Worm (Caenorhabditis elegans) whole organism, L1 larva: Measurements from ENCODE around the gene K11E4.1.

Experiments used
- C04F5.9 ChIP-seq: sonication (generic microtip); optimal IDR thresholded peaks from 2 replicates; lab custom pipeline; 2016; ENCODE audit warnings: missing genetic modification characterization, missing compliant biosample characterization
- Y116A8C.19 ChIP-seq: sonication (generic microtip); optimal IDR thresholded peaks from 2 replicates; lab custom pipeline; 2016; ENCODE audit warnings: missing compliant biosample characterization, missing genetic modification characterization, borderline replicate concordance
- aha-1 ChIP-seq: fragments of 150-350 bp; optimal IDR thresholded peaks from 2 replicates; lab custom pipeline; 2014; ENCODE audit warnings: missing biosample characterization, missing genetic modification characterization
- alr-1 ChIP-seq: fragments of 200-800 bp; sonication (Bioruptor generic); optimal IDR thresholded peaks from 2 replicates; lab custom pipeline; 2018; ENCODE audit warnings: borderline replicate concordance, mild to moderate bottlenecking, missing genetic modification characterization, missing compliant biosample characterization
- ama-1 ChIP-seq: fragments of 150-350 bp; optimal IDR thresholded peaks from 2 replicates; lab custom pipeline; 2014
- ceh-63 ChIP-seq: fragments of 200-800 bp; sonication (Bioruptor generic); optimal IDR thresholded peaks from 2 replicates; lab custom pipeline; 2018; ENCODE audit warnings: mild to moderate bottlenecking, missing genetic modification characterization, missing compliant biosample characterization
- ceh-8 ChIP-seq: fragments of 200-800 bp; sonication (Bioruptor generic); optimal IDR thresholded peaks from 2 replicates; lab custom pipeline; 2018; ENCODE audit warnings: mild to moderate bottlenecking, missing genetic modification characterization, moderate library complexity, missing compliant biosample characterization
- ceh-90 ChIP-seq: sonication (generic microtip); optimal IDR thresholded peaks from 2 replicates; lab custom pipeline; 2016; ENCODE audit warnings: missing genetic modification characterization, missing compliant biosample characterization
- dsc-1 ChIP-seq: sonication (generic microtip); optimal IDR thresholded peaks from 2 replicates; lab custom pipeline; 2016; ENCODE audit warnings: mild to moderate bottlenecking, missing genetic modification characterization, missing compliant biosample characterization
- efl-1 ChIP-seq, 4 experiments: fragments of 150-350 bp; optimal IDR thresholded peaks in 3 of 4; peaks in 1 of 4; 1 replicate in 1 of 4; 2 replicates in 3 of 4; lab custom pipeline; 2014; ENCODE audit warnings: missing biosample characterization in 2 of 4, missing genetic modification characterization in 2 of 4, missing genetic modification reagents in 2 of 4
- efl-3 ChIP-seq: fragments of 200-800 bp; sonication (Bioruptor generic); optimal IDR thresholded peaks from 2 replicates; lab custom pipeline; 2018; ENCODE audit warnings: mild to moderate bottlenecking, missing genetic modification characterization, missing compliant biosample characterization
- elt-2 ChIP-seq: sonication (generic microtip); optimal IDR thresholded peaks from 2 replicates; lab custom pipeline; 2016; ENCODE audit warnings: missing genetic modification characterization, mild to moderate bottlenecking, inconsistent platforms, missing compliant biosample characterization, missing genetic modification reagents
- fkh-4 ChIP-seq: sonication (generic microtip); optimal IDR thresholded peaks from 2 replicates; lab custom pipeline; 2016; ENCODE audit warnings: missing compliant biosample characterization, missing genetic modification characterization, borderline replicate concordance
- fkh-8 ChIP-seq: sonication (generic microtip); optimal IDR thresholded peaks from 2 replicates; lab custom pipeline; 2016; ENCODE audit warnings: mild to moderate bottlenecking, missing genetic modification characterization, missing compliant biosample characterization
- fos-1 ChIP-seq: fragments of 150-350 bp; optimal IDR thresholded peaks from 2 replicates; lab custom pipeline; 2014; ENCODE audit warnings: missing biosample characterization, missing genetic modification characterization
- hlh-4 ChIP-seq: sonication (generic microtip); optimal IDR thresholded peaks from 2 replicates; lab custom pipeline; 2016; ENCODE audit warnings: mild to moderate bottlenecking, missing genetic modification characterization, missing compliant biosample characterization
- irx-1 ChIP-seq: sonication (generic microtip); optimal IDR thresholded peaks from 2 replicates; lab custom pipeline; 2016; ENCODE audit warnings: missing genetic modification characterization, missing compliant biosample characterization
- jun-1 ChIP-seq: fragments of 150-350 bp; optimal IDR thresholded peaks from 2 replicates; lab custom pipeline; 2014; ENCODE audit warnings: missing biosample characterization, missing genetic modification reagents, missing genetic modification characterization
- lin-13 ChIP-seq: fragments of 150-350 bp; optimal IDR thresholded peaks from 2 replicates; lab custom pipeline; 2014; ENCODE audit warnings: missing biosample characterization, missing genetic modification reagents, missing genetic modification characterization
- lin-14 ChIP-seq: fragments of 200-800 bp; sonication (Bioruptor generic); optimal IDR thresholded peaks from 2 replicates; lab custom pipeline; 2018; ENCODE audit warnings: mild to moderate bottlenecking, missing genetic modification characterization, moderate library complexity, missing compliant biosample characterization
- lin-15B ChIP-seq: fragments of 150-350 bp; sonication (generic microtip); optimal IDR thresholded peaks from 3 replicates; lab custom pipeline; 2014; ENCODE audit warnings: missing biosample characterization, missing genetic modification characterization
- lsy-2 ChIP-seq, 2 experiments: fragments of 150-350 bp; optimal IDR thresholded peaks; 2 replicates each; lab custom pipeline; 2014; ENCODE audit warnings: missing biosample characterization in 2 of 2, missing genetic modification characterization in 2 of 2
- mab-9 ChIP-seq: fragments of 200-800 bp; sonication (Bioruptor generic); IDR thresholded peaks from 2 replicates; pipeline ENCODE4 v1.3.6; 2022; ENCODE audit warnings: missing genetic modification reagents, missing genetic modification characterization, missing compliant biosample characterization
- mdl-1 ChIP-seq, 2 experiments: fragments of 150-350 bp; optimal IDR thresholded peaks; 2 replicates each; lab custom pipeline; 2014 to 2017; ENCODE audit warnings: missing biosample characterization in 2 of 2, missing genetic modification characterization in 2 of 2, inconsistent platforms in 1 of 2
- mef-2 ChIP-seq: fragments of 150-350 bp; optimal IDR thresholded peaks from 2 replicates; lab custom pipeline; 2014; ENCODE audit warnings: missing biosample characterization, missing genetic modification characterization
- nhr-11 ChIP-seq: fragments of 150-350 bp; optimal IDR thresholded peaks from 2 replicates; lab custom pipeline; 2014; ENCODE audit warnings: missing biosample characterization, missing genetic modification characterization
- nhr-19 ChIP-seq: fragments of 200-800 bp; sonication (Bioruptor generic); conservative IDR thresholded peaks from 2 replicates; pipeline ENCODE4 v1.3.6; 2022; ENCODE audit warnings: missing genetic modification characterization, missing compliant biosample characterization
- nhr-20 ChIP-seq: sonication (generic microtip); optimal IDR thresholded peaks from 2 replicates; lab custom pipeline; 2016; ENCODE audit warnings: mild to moderate bottlenecking, missing genetic modification characterization, missing compliant biosample characterization
- nhr-237 ChIP-seq: fragments of 150-350 bp; optimal IDR thresholded peaks from 2 replicates; lab custom pipeline; 2014; ENCODE audit warnings: missing biosample characterization, missing genetic modification characterization
- nhr-28 ChIP-seq: fragments of 150-350 bp; optimal IDR thresholded peaks from 2 replicates; lab custom pipeline; 2014; ENCODE audit warnings: missing biosample characterization, missing genetic modification characterization
- nhr-47 ChIP-seq: sonication (generic microtip); optimal IDR thresholded peaks from 2 replicates; lab custom pipeline; 2016; ENCODE audit warnings: mild to moderate bottlenecking, missing genetic modification characterization, moderate library complexity, missing compliant biosample characterization
- nhr-71 ChIP-seq: sonication (generic microtip); optimal IDR thresholded peaks from 2 replicates; lab custom pipeline; 2016; ENCODE audit warnings: mild to moderate bottlenecking, missing genetic modification characterization, moderate library complexity, missing compliant biosample characterization
- nhr-77 ChIP-seq: fragments of 150-350 bp; optimal IDR thresholded peaks from 2 replicates; lab custom pipeline; 2014; ENCODE audit warnings: missing biosample characterization, missing genetic modification characterization
- nhr-85 ChIP-seq: sonication (generic microtip); peaks from one replicate; lab custom pipeline; 2016; ENCODE audit warnings: missing genetic modification characterization, inconsistent platforms, missing compliant biosample characterization
- nhr-90 ChIP-seq: sonication (generic microtip); optimal IDR thresholded peaks from 2 replicates; lab custom pipeline; 2016; ENCODE audit warnings: mild to moderate bottlenecking, missing genetic modification characterization, missing compliant biosample characterization; ENCODE audit not compliant: poor library complexity
- pax-3 ChIP-seq: fragments of 200-800 bp; sonication (Bioruptor generic); optimal IDR thresholded peaks from 2 replicates; lab custom pipeline; 2018; ENCODE audit warnings: mild to moderate bottlenecking, missing genetic modification characterization, moderate library complexity, missing compliant biosample characterization
- rnt-1 ChIP-seq: sonication (generic microtip); optimal IDR thresholded peaks from 2 replicates; lab custom pipeline; 2016; ENCODE audit warnings: mild to moderate bottlenecking, missing genetic modification characterization, moderate library complexity, missing compliant biosample characterization
- snpc-4 ChIP-seq: fragments of 150-350 bp; optimal IDR thresholded peaks from 2 replicates; lab custom pipeline; 2014; ENCODE audit warnings: missing biosample characterization, missing genetic modification characterization
- snu-23 ChIP-seq: sonication (generic microtip); optimal IDR thresholded peaks from 2 replicates; lab custom pipeline; 2016; ENCODE audit warnings: missing genetic modification characterization, missing compliant biosample characterization
- sox-4 ChIP-seq: sonication (generic microtip); optimal IDR thresholded peaks from 2 replicates; lab custom pipeline; 2016; ENCODE audit warnings: missing genetic modification characterization, missing compliant biosample characterization
- swsn-7 ChIP-seq: sonication (generic microtip); optimal IDR thresholded peaks from 2 replicates; lab custom pipeline; 2016; ENCODE audit warnings: missing genetic modification characterization, missing compliant biosample characterization
- tbx-2 ChIP-seq: sonication (generic microtip); optimal IDR thresholded peaks from 2 replicates; lab custom pipeline; 2016; ENCODE audit warnings: missing genetic modification characterization, missing compliant biosample characterization
- tlp-1 ChIP-seq: fragments of 150-350 bp; optimal IDR thresholded peaks from 2 replicates; lab custom pipeline; 2014; ENCODE audit warnings: missing biosample characterization, missing genetic modification characterization
- unc-30 ChIP-seq: sonication (generic microtip); optimal IDR thresholded peaks from 2 replicates; lab custom pipeline; 2017; ENCODE audit warnings: missing biosample characterization, missing genetic modification characterization
- unc-62 ChIP-seq: fragments of 150-350 bp; optimal IDR thresholded peaks from 2 replicates; lab custom pipeline; 2014; ENCODE audit warnings: missing biosample characterization, missing genetic modification reagents, missing genetic modification characterization
- unc-86 ChIP-seq: sonication (generic microtip); optimal IDR thresholded peaks from 2 replicates; lab custom pipeline; 2016; ENCODE audit warnings: missing genetic modification characterization, missing compliant biosample characterization
- unc-98 ChIP-seq: fragments of 200-800 bp; sonication (Bioruptor generic); IDR thresholded peaks from 2 replicates; pipeline ENCODE4 v1.3.6; 2022; ENCODE audit warnings: missing genetic modification characterization, missing compliant biosample characterization
- ztf-11 ChIP-seq, 2 experiments: sonication (generic microtip); optimal IDR thresholded peaks; 2 replicates each; lab custom pipeline; 2016 to 2017; ENCODE audit warnings: missing genetic modification characterization in 2 of 2, missing biosample characterization in 1 of 2, missing compliant biosample characterization in 1 of 2

K11E4.1 gene

DNA sequence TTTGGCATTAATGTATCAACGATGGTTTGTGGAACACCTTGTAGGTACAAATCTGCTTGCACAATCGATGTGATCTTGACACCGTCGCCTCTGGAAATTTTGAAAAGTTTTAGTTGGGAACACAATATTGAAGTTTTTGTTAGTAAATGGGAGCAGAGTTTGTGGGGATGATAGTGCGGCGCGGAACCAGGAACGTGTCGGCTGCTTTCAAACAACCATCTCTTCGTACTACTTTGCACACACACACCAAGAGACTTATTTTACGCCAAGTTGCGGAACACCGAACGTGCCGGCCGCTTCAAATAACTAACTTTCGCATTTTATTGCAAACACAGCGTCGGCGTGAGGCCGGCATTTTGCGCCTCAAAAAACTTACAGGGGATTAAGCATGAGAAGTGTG lies 4.9 kb upstream of the K11E4.1 start:
- TF ChIP-seq pax-3 (no peak), nhr-28 (tag; lab: Kevin White, UChicago) (no peak), snpc-4 (tag; lab: Kevin White, UChicago) (peak; percentile 45), aha-1 (tag; lab: Kevin White, UChicago) (no peak)

DNA sequence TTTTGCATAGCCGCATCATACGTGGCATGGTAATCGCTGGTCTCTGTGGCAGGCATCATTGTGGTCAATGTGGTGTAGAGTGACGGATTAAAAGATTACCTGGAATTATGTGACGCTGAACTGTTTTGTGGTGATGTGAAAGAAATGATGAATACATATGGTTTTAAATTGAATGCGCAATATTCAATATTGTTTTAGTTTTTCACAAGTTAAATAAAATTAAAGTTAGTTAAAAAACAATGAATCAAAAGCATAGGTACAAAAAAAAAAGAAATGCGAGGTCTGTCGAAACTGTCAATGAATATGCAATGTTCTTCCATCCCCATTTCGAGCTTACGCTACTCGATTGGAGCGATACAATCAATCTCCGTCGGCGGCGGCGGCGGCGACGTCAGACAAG lies 2.0 kb upstream of the K11E4.1 start, which contains the start of gene K02D3.2:
Gene K02D3.2, minus strand, starts transcription at position 101 of the 400 bp plus-strand sequence.
- TF ChIP-seq unc-62 (no peak), snu-23 (GFP tag; lab: Kevin White, UChicago) (peak; percentile 29)

DNA sequence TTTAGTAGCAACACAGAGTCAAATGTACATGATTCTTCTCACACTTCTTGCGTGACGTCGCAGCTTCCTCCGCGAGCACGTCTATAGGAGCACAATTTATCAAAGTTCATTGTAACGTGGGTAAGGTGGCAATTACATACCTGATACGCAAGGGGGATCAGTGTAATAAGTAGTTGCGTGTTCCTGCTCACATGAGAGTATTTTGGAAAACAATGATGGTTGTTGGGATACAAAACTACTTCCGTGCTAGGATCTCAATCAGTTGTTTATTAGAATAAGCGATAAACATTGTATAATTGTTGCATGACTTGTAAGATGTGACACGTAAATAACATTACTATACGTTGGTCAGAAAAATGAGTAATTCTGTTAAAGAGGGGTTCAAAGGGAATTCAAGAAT lies 965 bp upstream of the K11E4.1 start:
- peak; percentile 29 for TF ChIP-seq ceh-8 (GFP tag; lab: Kevin White, UChicago)
- peak; percentile 3 for TF ChIP-seq pax-3
- peak; percentile 26 for TF ChIP-seq rnt-1 (tag; lab: Kevin White, UChicago)
- TF ChIP-seq dsc-1, result peak; percentile 16
- no peak for TF ChIP-seq nhr-11
- no peak for TF ChIP-seq jun-1 (tag; lab: Kevin White, UChicago)
- TF ChIP-seq Y116A8C.19, result no peak
- no peak for TF ChIP-seq swsn-7 (tag; lab: Kevin White, UChicago)
- no peak for TF ChIP-seq nhr-77 (tag; lab: Kevin White, UChicago)
- no peak for TF ChIP-seq lin-15B
- no peak for TF ChIP-seq nhr-90 (tag; lab: Kevin White, UChicago)
- TF ChIP-seq lin-13 (GFP tag; lab: Kevin White, UChicago), result no peak
- peak; percentile 61 for TF ChIP-seq fkh-8 (tag; lab: Kevin White, UChicago)
- TF ChIP-seq nhr-71 (tag; lab: Kevin White, UChicago), result peak; percentile 45
- TF ChIP-seq irx-1 (tag; lab: Kevin White, UChicago), result no peak
- TF ChIP-seq unc-30 (tag; lab: Kevin White, UChicago), result no peak
- no peak for TF ChIP-seq ztf-11 (tag; optimal IDR thresholded peaks at IDR 0.05; lab: Kevin White, UChicago)
- no peak for TF ChIP-seq efl-3 (GFP tag; lab: Kevin White, UChicago)
- no peak for TF ChIP-seq elt-2 (tag; lab: Kevin White, UChicago)
- no peak for TF ChIP-seq fos-1 (tag; lab: Kevin White, UChicago)
- no peak for TF ChIP-seq ceh-63 (GFP tag; lab: Kevin White, UChicago)
- no peak for TF ChIP-seq ceh-90 (tag; lab: Kevin White, UChicago)
- TF ChIP-seq alr-1, result no peak
- no peak for TF ChIP-seq fkh-4 (tag; lab: Kevin White, UChicago)
- TF ChIP-seq ama-1, result no peak
- TF ChIP-seq tlp-1, result no peak
- no peak for TF ChIP-seq aha-1 (tag; lab: Kevin White, UChicago)
- TF ChIP-seq lin-14 (GFP tag; lab: Kevin White, UChicago), result peak; percentile 36
- no peak for TF ChIP-seq mef-2
- no peak for TF ChIP-seq unc-98 (GFP tag; lab: Robert Waterston, UW)

DNA sequence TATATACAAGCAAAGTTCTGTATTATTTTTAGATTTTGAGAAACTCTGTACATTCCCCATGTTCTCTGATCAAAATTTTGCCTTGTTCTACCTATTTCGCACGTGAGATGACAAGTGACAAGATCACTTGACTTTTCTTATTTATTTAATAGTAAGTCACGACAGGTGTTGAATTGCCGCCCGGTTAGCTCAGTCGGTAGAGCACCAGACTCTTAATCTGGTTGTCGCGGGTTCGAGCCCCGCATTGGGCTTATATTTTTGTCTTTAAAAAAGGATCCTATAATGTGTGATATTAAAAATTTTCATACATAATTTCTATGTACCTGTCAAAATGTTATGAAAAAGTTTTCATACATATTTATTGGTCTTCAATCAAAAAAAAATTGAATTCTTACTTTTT lies 753 bp downstream of the K11E4.1 start:
- TF ChIP-seq snu-23 (GFP tag; lab: Kevin White, UChicago), result peak; percentile 32
- TF ChIP-seq tbx-2 (tag; lab: Kevin White, UChicago), result peak; percentile 9
- TF ChIP-seq nhr-71 (tag; lab: Kevin White, UChicago), result peak; percentile 68
- TF ChIP-seq nhr-237 (tag; lab: Kevin White, UChicago), result no peak
- TF ChIP-seq C04F5.9 (tag; lab: Kevin White, UChicago), result no peak
- peak; percentile 62 for TF ChIP-seq nhr-19 (GFP tag; lab: Robert Waterston, UW)
- TF ChIP-seq swsn-7 (tag; lab: Kevin White, UChicago), result no peak
- TF ChIP-seq nhr-90 (tag; lab: Kevin White, UChicago), result peak; percentile 25
- no peak for TF ChIP-seq efl-1 (optimal IDR thresholded peaks at IDR 0.05; lab: Kevin White, UChicago)
- peak in 1 of 2 experiments; percentile 64 for TF ChIP-seq efl-1 (GFP tag; optimal IDR thresholded peaks at IDR 0.05 in 1 of 2; lab: Kevin White, UChicago)
- no peak for TF ChIP-seq efl-3 (GFP tag; lab: Kevin White, UChicago)
- TF ChIP-seq nhr-20, result peak; percentile 56
- TF ChIP-seq irx-1 (tag; lab: Kevin White, UChicago), result no peak
- TF ChIP-seq nhr-85 (tag; lab: Kevin White, UChicago), result peak; percentile 60
- no peak for TF ChIP-seq snpc-4 (tag; lab: Kevin White, UChicago)
- peak in 1 of 2 experiments; percentile 14 for TF ChIP-seq lsy-2 (tag; optimal IDR thresholded peaks at IDR 0.05; lab: Kevin White, UChicago)
- no peak for TF ChIP-seq lin-14 (GFP tag; lab: Kevin White, UChicago)
- TF ChIP-seq mdl-1 (tag; optimal IDR thresholded peaks at IDR 0.05; lab: Kevin White, UChicago), result peak in 1 of 2 experiments; percentile 37
- no peak for TF ChIP-seq lin-15B
- TF ChIP-seq unc-86 (tag; lab: Kevin White, UChicago), result no peak
- peak; percentile 41 for TF ChIP-seq nhr-47 (tag; lab: Kevin White, UChicago)
- TF ChIP-seq mab-9, result no peak
- no peak for TF ChIP-seq hlh-4 (tag; lab: Kevin White, UChicago)
- no peak for TF ChIP-seq sox-4 (tag; lab: Kevin White, UChicago)
